Fruit fly (Drosophila melanogaster): ENCODE data around the gene Prp3.

The Prp3 gene

DNA sequence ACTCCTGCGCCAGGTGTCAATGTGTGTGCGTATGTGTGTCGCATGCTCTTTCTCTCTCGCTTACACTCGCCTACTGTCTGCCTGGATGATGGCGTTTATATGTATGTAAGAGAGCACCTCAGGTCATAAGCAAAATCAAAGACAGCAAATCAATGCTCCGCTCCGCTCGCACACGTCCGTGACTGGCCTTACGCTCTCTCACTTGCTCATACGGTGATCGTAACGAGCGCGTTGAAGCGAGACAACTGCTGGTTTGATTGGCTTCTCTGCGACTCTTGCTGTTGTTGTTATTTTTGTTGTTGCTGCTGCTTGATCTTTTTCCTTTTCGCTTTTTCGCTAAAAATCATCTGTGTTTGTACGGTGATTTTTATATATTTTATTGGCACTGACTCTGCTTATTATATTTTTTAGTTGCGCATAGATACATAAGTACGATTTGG lies 14.5 kb upstream of the Prp3 start (continued):
- no peak; the same call in 2 of the 3 replicates for TF ChIP-seq CG8119 (GFP tag; IDR thresholded peaks at IDR 0.05)
- TF ChIP-seq spab (GFP tag; optimal IDR thresholded peaks at IDR 0.05): no peak
- no peak for TF ChIP-seq topi (GFP tag; optimal IDR thresholded peaks at IDR 0.05)
- peak; percentile 99 for TF ChIP-seq svp (GFP tag)
- TF ChIP-seq Met (GFP tag; optimal IDR thresholded peaks at IDR 0.05): no peak
- no peak for TF ChIP-seq pdm3 (GFP tag; optimal IDR thresholded peaks at IDR 0.05)
- peak; percentile 61 for TF ChIP-seq Eip78C (GFP tag)
- TF ChIP-seq fd85E (GFP tag; optimal IDR thresholded peaks at IDR 0.05): no peak
- TF ChIP-seq Eip93F (GFP tag; optimal IDR thresholded peaks at IDR 0.05): no peak
- no peak for TF ChIP-seq Hr4 (GFP tag; optimal IDR thresholded peaks at IDR 0.05)
- no peak for TF ChIP-seq Smox (GFP tag; optimal IDR thresholded peaks at IDR 0.05)
- no peak for TF ChIP-seq acj6 (GFP tag; optimal IDR thresholded peaks at IDR 0.05)
- TF ChIP-seq CG32006 (GFP tag; optimal IDR thresholded peaks at IDR 0.05): no peak
- no peak for TF ChIP-seq CG6808 (GFP tag; optimal IDR thresholded peaks at IDR 0.05)
- TF ChIP-seq CG6792 (GFP tag; optimal IDR thresholded peaks at IDR 0.05): no peak
- TF ChIP-seq ss (GFP tag; optimal IDR thresholded peaks at IDR 0.05): peak in 1 of 2 experiments; percentile 60
- peak; percentile 69 for TF ChIP-seq fkh (GFP tag; optimal IDR thresholded peaks at IDR 0.05)
- TF ChIP-seq Blimp-1 (GFP tag; optimal IDR thresholded peaks at IDR 0.05): peak; percentile 40
- no peak for TF ChIP-seq achi (GFP tag; optimal IDR thresholded peaks at IDR 0.05)
- TF ChIP-seq vri (GFP tag; optimal IDR thresholded peaks at IDR 0.05): peak; percentile 72
- no peak for TF ChIP-seq cyc (GFP tag; optimal IDR thresholded peaks at IDR 0.05)
- no peak for TF ChIP-seq CG4318 (GFP tag; optimal IDR thresholded peaks at IDR 0.05)
- TF ChIP-seq Gug (GFP tag; IDR thresholded peaks at IDR 0.05): no peak
- TF ChIP-seq Ets21C (GFP tag; optimal IDR thresholded peaks at IDR 0.05): no peak
- TF ChIP-seq CG31627 (GFP tag; optimal IDR thresholded peaks at IDR 0.05): no peak
- no peak for TF ChIP-seq CG8632 (GFP tag; optimal IDR thresholded peaks at IDR 0.05)
- no peak for TF ChIP-seq CG34406 (GFP tag; optimal IDR thresholded peaks at IDR 0.05)
- no peak for TF ChIP-seq Hr38 (GFP tag; optimal IDR thresholded peaks at IDR 0.05)
- no peak for TF ChIP-seq esn (GFP tag; optimal IDR thresholded peaks at IDR 0.05)
- no peak for TF ChIP-seq CG9139 (GFP tag; optimal IDR thresholded peaks at IDR 0.05)
- peak; percentile 38 for TF ChIP-seq Sox14 (GFP tag; optimal IDR thresholded peaks at IDR 0.05)
- TF ChIP-seq net (GFP tag; optimal IDR thresholded peaks at IDR 0.05): no peak
- TF ChIP-seq Lpt (GFP tag; optimal IDR thresholded peaks at IDR 0.05): peak; percentile 33
- TF ChIP-seq CG10669 (GFP tag; optimal IDR thresholded peaks at IDR 0.05): no peak

- peak; percentile 70 for TF ChIP-seq Blimp-1 (GFP tag; optimal IDR thresholded peaks at IDR 0.05)
- TF ChIP-seq dsx (GFP tag; optimal IDR thresholded peaks at IDR 0.05; ENCODE audit: poor library complexity, severe bottlenecking): peak; percentile 3
- no peak for TF ChIP-seq Sox14 (GFP tag; optimal IDR thresholded peaks at IDR 0.05)
Observed at dm6 chr3L:19896280-19896891, 13.7 kb upstream of the Prp3 start.

DNA sequence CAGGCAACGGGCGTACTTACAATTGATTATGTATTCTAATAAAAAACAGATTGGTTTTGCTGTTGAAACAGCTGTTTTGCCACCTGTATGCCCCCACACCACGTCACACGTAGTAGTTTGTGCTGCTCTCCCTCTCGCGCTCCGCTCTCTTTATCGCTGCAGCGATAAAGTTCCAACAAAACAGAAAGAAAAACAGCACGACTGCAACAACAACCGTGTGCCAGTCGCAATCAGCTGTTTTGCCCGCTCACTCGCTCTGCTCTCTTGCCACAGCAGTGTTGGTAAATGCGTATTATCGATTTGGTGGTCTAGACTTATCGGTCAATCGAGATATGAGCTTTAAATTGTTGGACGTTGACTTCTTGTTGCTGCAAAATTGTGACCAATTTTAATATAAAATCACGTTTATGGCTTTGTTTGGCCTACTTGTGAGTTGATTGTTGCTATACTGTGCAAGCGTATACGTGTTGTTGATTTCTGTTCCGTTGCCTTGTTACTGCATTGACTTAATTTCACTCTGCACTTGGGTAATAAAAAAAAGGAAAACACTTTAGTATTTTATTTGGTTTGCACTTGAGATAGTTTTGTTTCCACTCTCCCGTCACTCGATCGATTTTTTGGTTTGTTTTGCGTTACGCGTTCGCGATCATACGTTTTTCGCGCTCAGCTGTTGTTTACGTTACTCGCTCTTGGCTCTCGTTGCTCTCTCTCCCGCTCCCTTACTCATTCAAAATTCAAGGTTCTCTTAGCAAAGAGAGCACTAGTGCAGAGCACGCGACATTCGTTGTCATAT lies 13.0 kb upstream of the Prp3 start:
- TF ChIP-seq spab (GFP tag; optimal IDR thresholded peaks at IDR 0.05): no peak
- no peak for TF ChIP-seq Smox (GFP tag; optimal IDR thresholded peaks at IDR 0.05)
- peak; percentile 47 for TF ChIP-seq CG7368 (GFP tag; optimal IDR thresholded peaks at IDR 0.05)
- TF ChIP-seq cyc (GFP tag; optimal IDR thresholded peaks at IDR 0.05): no peak
- peak; percentile 57 for TF ChIP-seq CG6276 (GFP tag; optimal IDR thresholded peaks at IDR 0.05)
- TF ChIP-seq CG8632 (GFP tag; optimal IDR thresholded peaks at IDR 0.05): peak; percentile 10
- TF ChIP-seq CG9139 (GFP tag; optimal IDR thresholded peaks at IDR 0.05): peak; percentile 24
- TF ChIP-seq CG11902 (GFP tag; optimal IDR thresholded peaks at IDR 0.05): no peak
- TF ChIP-seq Hr4 (GFP tag; optimal IDR thresholded peaks at IDR 0.05): peak; percentile 50
- TF ChIP-seq CG31627 (GFP tag; optimal IDR thresholded peaks at IDR 0.05): peak; percentile 15
- peak; percentile 65 for TF ChIP-seq CG32006 (GFP tag; optimal IDR thresholded peaks at IDR 0.05)
- no peak for TF ChIP-seq CG11762 (GFP tag; optimal IDR thresholded peaks at IDR 0.05; ENCODE audit: insufficient read depth)
- peak; percentile 48 for TF ChIP-seq esn (GFP tag; optimal IDR thresholded peaks at IDR 0.05)
- peak; percentile 20 for TF ChIP-seq CG15336 (GFP tag; IDR thresholded peaks at IDR 0.05)
- TF ChIP-seq fkh (GFP tag; optimal IDR thresholded peaks at IDR 0.05): peak; percentile 33
- TF ChIP-seq CG4318 (GFP tag; optimal IDR thresholded peaks at IDR 0.05): no peak
- TF ChIP-seq fd85E (GFP tag; optimal IDR thresholded peaks at IDR 0.05): peak; percentile 25
- no peak for TF ChIP-seq Gug (GFP tag; IDR thresholded peaks at IDR 0.05)
- no peak for TF ChIP-seq Hr38 (GFP tag; optimal IDR thresholded peaks at IDR 0.05)
- TF ChIP-seq topi (GFP tag; optimal IDR thresholded peaks at IDR 0.05): peak; percentile 64
- TF ChIP-seq CG34406 (GFP tag; optimal IDR thresholded peaks at IDR 0.05): peak; percentile 21
- no peak for TF ChIP-seq CG11294 (GFP tag; IDR thresholded peaks at IDR 0.05)
- TF ChIP-seq Lpt (GFP tag; optimal IDR thresholded peaks at IDR 0.05): no peak
- peak; percentile 29 for TF ChIP-seq dsx (GFP tag; optimal IDR thresholded peaks at IDR 0.05; ENCODE audit: poor library complexity, severe bottlenecking)
- peak; percentile 31 for TF ChIP-seq pdm3 (GFP tag; optimal IDR thresholded peaks at IDR 0.05)
- no peak for TF ChIP-seq dac (GFP tag; optimal IDR thresholded peaks at IDR 0.05)
- TF ChIP-seq CG8319 (GFP tag; optimal IDR thresholded peaks at IDR 0.05): no peak
